Worm (Caenorhabditis elegans): ENCODE measurements around the gene M04G7.5.

M04G7.5 gene

DNA sequence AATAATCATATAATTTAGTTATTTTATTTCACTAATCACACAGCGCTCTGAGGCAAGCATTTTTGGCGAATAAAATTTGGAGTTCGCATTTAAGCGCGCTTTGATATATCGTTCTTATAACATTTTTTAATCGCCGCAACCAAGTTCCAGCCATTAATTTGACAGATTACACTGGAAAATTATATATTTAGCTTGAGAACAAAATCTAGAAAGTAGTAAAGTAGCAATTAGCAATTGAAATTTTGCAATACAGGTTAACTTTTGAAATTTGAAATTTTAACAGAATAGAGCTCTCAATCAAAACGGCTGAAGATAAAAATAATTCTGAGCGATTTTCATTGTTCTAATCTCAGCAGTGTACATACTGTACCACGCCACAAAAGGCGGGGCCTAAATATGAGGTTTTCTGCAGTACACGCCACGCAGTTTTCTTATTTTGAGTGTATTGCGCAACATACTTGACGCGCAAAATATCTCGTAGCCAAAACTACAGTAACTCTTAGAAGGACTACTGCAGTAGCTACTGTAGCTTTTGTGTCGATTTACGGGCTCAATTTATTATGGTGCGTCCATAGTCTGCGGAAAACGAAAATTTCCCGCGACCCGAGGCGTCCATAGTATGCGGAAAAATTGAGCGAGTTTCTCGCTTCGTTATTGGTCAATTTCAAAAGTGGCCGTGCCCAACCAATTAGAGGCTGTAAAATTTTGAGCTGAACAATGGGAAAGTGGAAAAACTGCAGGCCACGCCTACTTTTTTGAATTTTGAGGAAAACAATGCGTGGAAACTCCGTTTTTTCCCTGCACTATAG is 27.6 kb upstream of the M04G7.5 start:
- TF ChIP-seq C17E4.6 (GFP tag; IDR thresholded peaks at IDR 0.05): 0 out of 2 replicates have a peak, but pooled peaks have one; percentile 43
- peak; percentile 65; the same call in 1 of the 2 replicates for TF ChIP-seq lin-26 (GFP tag; IDR thresholded peaks at IDR 0.05)
- no peak for TF ChIP-seq egrh-3 (GFP tag; IDR thresholded peaks at IDR 0.05)
- TF ChIP-seq nfya-1 (tag; optimal IDR thresholded peaks at IDR 0.05; ENCODE audit: borderline replicate concordance, insufficient read depth): no peak
- no peak for TF ChIP-seq fkh-3 (tag; optimal IDR thresholded peaks at IDR 0.05)
- TF ChIP-seq Y95B8A.8 (GFP tag; IDR thresholded peaks at IDR 0.05): no peak
- no peak for TF ChIP-seq dox-1 (GFP tag; IDR thresholded peaks at IDR 0.05)
- TF ChIP-seq akir-1 (GFP tag; optimal IDR thresholded peaks at IDR 0.05): no peak
- no peak for TF ChIP-seq hlh-12 (tag; optimal IDR thresholded peaks at IDR 0.05)
- TF ChIP-seq ekl-4 (GFP tag; IDR thresholded peaks at IDR 0.05): peak; percentile 67; the same call in 1 of the 2 replicates
- no peak for TF ChIP-seq nhr-27 (tag; optimal IDR thresholded peaks at IDR 0.05)
- peak; percentile 8; the same call in 1 of the 2 replicates for TF ChIP-seq mcd-1 (GFP tag; IDR thresholded peaks at IDR 0.05)
- TF ChIP-seq dpl-1 (GFP tag; optimal IDR thresholded peaks at IDR 0.05): no peak
- no peak for TF ChIP-seq efl-1 (GFP tag; optimal IDR thresholded peaks at IDR 0.05)
- TF ChIP-seq nhr-80 (tag; optimal IDR thresholded peaks at IDR 0.05): no peak
- TF ChIP-seq ceh-100 (GFP tag; IDR thresholded peaks at IDR 0.05): no peak
- TF ChIP-seq cebp-2 (GFP tag; IDR thresholded peaks at IDR 0.05): 0 out of 2 replicates have a peak, but pooled peaks have one; percentile 36
- TF ChIP-seq F39B2.1 (GFP tag; IDR thresholded peaks at IDR 0.05): peak; percentile 83
- no peak for TF ChIP-seq T07F8.4 (tag; optimal IDR thresholded peaks at IDR 0.05)
- no peak for TF ChIP-seq ceh-91 (GFP tag; IDR thresholded peaks at IDR 0.05)
- TF ChIP-seq lsl-1 (GFP tag; optimal IDR thresholded peaks at IDR 0.05): peak; percentile 74
- TF ChIP-seq F23B12.7 (tag; optimal IDR thresholded peaks at IDR 0.05; ENCODE audit: insufficient read depth): no peak
- TF ChIP-seq xnd-1 (tag; optimal IDR thresholded peaks at IDR 0.05): no peak
- TF ChIP-seq unc-130 (GFP tag; optimal IDR thresholded peaks at IDR 0.05): no peak
- TF ChIP-seq tlf-1 (GFP tag; optimal IDR thresholded peaks at IDR 0.05): peak; percentile 50
- TF ChIP-seq F22D6.2 (tag; optimal IDR thresholded peaks at IDR 0.05): no peak
- no peak for TF ChIP-seq C06A6.2 (GFP tag; conservative IDR thresholded peaks at IDR 0.05)
- TF ChIP-seq mes-4 (tag; optimal IDR thresholded peaks at IDR 0.05): no peak
- peak; percentile 66 for TF ChIP-seq hsf-1 (GFP tag; IDR thresholded peaks at IDR 0.05)
- peak; percentile 67 for TF ChIP-seq snpc-1.1 (tag; optimal IDR thresholded peaks at IDR 0.05; ENCODE audit: insufficient read depth)
- TF ChIP-seq lin-40 (tag; optimal IDR thresholded peaks at IDR 0.05): no peak
- TF ChIP-seq F57A8.1 (GFP tag; optimal IDR thresholded peaks at IDR 0.05): no peak
- TF ChIP-seq ztf-3 (GFP tag; optimal IDR thresholded peaks at IDR 0.05): no peak
- TF ChIP-seq tbx-9 (tag; optimal IDR thresholded peaks at IDR 0.05; ENCODE audit: borderline replicate concordance): peak; percentile 24
- TF ChIP-seq lin-54 (GFP tag; optimal IDR thresholded peaks at IDR 0.05): peak; percentile 32
- peak; percentile 16 for TF ChIP-seq snpc-1.3 (tag; optimal IDR thresholded peaks at IDR 0.05; ENCODE audit: insufficient read depth)
- TF ChIP-seq athp-1 (tag; optimal IDR thresholded peaks at IDR 0.05): peak; percentile 17
- TF ChIP-seq cebp-1 (GFP tag; IDR thresholded peaks at IDR 0.05): no peak
- peak; percentile 12 for TF ChIP-seq cebp-1 (tag; optimal IDR thresholded peaks at IDR 0.05)
- no peak for TF ChIP-seq sea-2 (GFP tag; IDR thresholded peaks at IDR 0.05)
- TF ChIP-seq him-1 (tag; optimal IDR thresholded peaks at IDR 0.05): no peak
- no peak for TF ChIP-seq somi-1 (GFP tag; optimal IDR thresholded peaks at IDR 0.05)
- TF ChIP-seq ztf-26 (tag; optimal IDR thresholded peaks at IDR 0.05): no peak
- no peak for TF ChIP-seq B0019.2 (GFP tag; conservative IDR thresholded peaks at IDR 0.05)
- TF ChIP-seq F57C9.4 (tag; optimal IDR thresholded peaks at IDR 0.05): peak; percentile 16
- TF ChIP-seq lin-35 (GFP tag; optimal IDR thresholded peaks at IDR 0.05): no peak
- no peak for TF ChIP-seq mxl-1 (tag; optimal IDR thresholded peaks at IDR 0.05)
